Fruit fly (Drosophila melanogaster): ENCODE results near the gene CG11178.

dm6 chrX:13593667-13594066 is 11.8 kb upstream of the CG11178 start:
- TF ChIP-seq CG8478 (optimal IDR thresholded peaks at IDR 0.05), result no peak
- TF ChIP-seq CTCF (optimal IDR thresholded peaks at IDR 0.05), result no peak

All from S2 (cell line).